Fruit fly (Drosophila melanogaster): ENCODE data around the gene CG13293.
A peak's percentile ranks its signal among the peaks of the same experiment; 100 is the strongest.

CG13293 gene

dm6 chr3L:6068178-6068577 lies 14.5 kb upstream of the CG13293 start (continued):
- no peak for TF ChIP-seq CG9817 (tag; optimal IDR thresholded peaks at IDR 0.05)
- no peak for TF ChIP-seq vnd (GFP tag; IDR thresholded peaks at IDR 0.05; ENCODE audit: partially characterized antibody)
- TF ChIP-seq her (GFP tag; optimal IDR thresholded peaks at IDR 0.05): no peak
- TF ChIP-seq Gug (GFP tag; IDR thresholded peaks at IDR 0.05): no peak
- TF ChIP-seq prd (optimal IDR thresholded peaks at IDR 0.05): no peak
- TF ChIP-seq prd (GFP tag; IDR thresholded peaks at IDR 0.05): 0 out of 3 replicates have a peak, but pooled peaks have one; percentile 18
- TF ChIP-seq CG14050 (GFP tag; IDR thresholded peaks at IDR 0.05): no peak
- no peak for TF ChIP-seq Chrac-16 (GFP tag; optimal IDR thresholded peaks at IDR 0.05)
- peak; percentile 22; the same call in 1 of the 2 replicates for TF ChIP-seq Drgx (GFP tag; IDR thresholded peaks at IDR 0.05)
- no peak for TF ChIP-seq CG7987 (GFP tag; optimal IDR thresholded peaks at IDR 0.05)
- no peak for TF ChIP-seq CG2116 (GFP tag; optimal IDR thresholded peaks at IDR 0.05)
- no peak for TF ChIP-seq CG18764 (GFP tag; optimal IDR thresholded peaks at IDR 0.05)
- no peak for TF ChIP-seq CG34224 (GFP tag; IDR thresholded peaks at IDR 0.05; ENCODE audit: partially characterized antibody)
- no peak for TF ChIP-seq corto (GFP tag; optimal IDR thresholded peaks at IDR 0.05)
- TF ChIP-seq psq (GFP tag; optimal IDR thresholded peaks at IDR 0.05): no peak
- TF ChIP-seq stwl (tag; optimal IDR thresholded peaks at IDR 0.05): no peak

- TF ChIP-seq Hr78 (GFP tag; optimal IDR thresholded peaks at IDR 0.05) (peak in 1 of 2 experiments; percentile 56), Fer1 (GFP tag; optimal IDR thresholded peaks at IDR 0.05) (no peak), CG8944 (GFP tag; optimal IDR thresholded peaks at IDR 0.05) (no peak), row (GFP tag; IDR thresholded peaks at IDR 0.05) (no peak), grn (GFP tag; optimal IDR thresholded peaks at IDR 0.05) (peak; percentile 73), repo (GFP tag; optimal IDR thresholded peaks at IDR 0.05) (no peak)
These were observed 12.6 kb upstream of the CG13293 start for dm6 chr3L:6070119-6070518.

dm6 chr3L:6071454-6072189 lies 11.1 kb upstream of the CG13293 start, which contains the start of gene CG6602:
TSS of gene CG6602 (plus strand) at chr3L:6072139.
- TF ChIP-seq CG32767 (GFP tag; IDR thresholded peaks at IDR 0.05) (no peak), CG13624 (GFP tag; optimal IDR thresholded peaks at IDR 0.05) (peak; percentile 14), dpn (GFP tag; optimal IDR thresholded peaks at IDR 0.05) (peak; percentile 32 to 76), MTF-1 (GFP tag; optimal IDR thresholded peaks at IDR 0.05; ENCODE audit: borderline replicate concordance) (peak; percentile 86), trem (tag; optimal IDR thresholded peaks at IDR 0.05) (peak; percentile 34), CG13296 (GFP tag; optimal IDR thresholded peaks at IDR 0.05) (peak; percentile 81), CG14710 (tag; optimal IDR thresholded peaks at IDR 0.05) (peak; percentile 75), CG15696 (tag; optimal IDR thresholded peaks at IDR 0.05) (peak; percentile 34), CG9215 (GFP tag; IDR thresholded peaks at IDR 0.05) (0 out of 2 replicates have a peak, but pooled peaks have one; percentile 25), CG17802 (tag; optimal IDR thresholded peaks at IDR 0.05) (peak; percentile 73), CG17328 (GFP tag; IDR thresholded peaks at IDR 0.05) (peak; percentile 81), CG10565 (GFP tag; optimal IDR thresholded peaks at IDR 0.05) (no peak), CG16779 (GFP tag; IDR thresholded peaks at IDR 0.05) (no peak), Sox102F (GFP tag; optimal IDR thresholded peaks at IDR 0.05) (peak; percentile 0), CG4707 (GFP tag; optimal IDR thresholded peaks at IDR 0.05) (peak; percentile 28), CG13775 (GFP tag; optimal IDR thresholded peaks at IDR 0.05) (peak; percentile 69), phol (tag; optimal IDR thresholded peaks at IDR 0.05) (peak; percentile 82), CG11696 (GFP tag; IDR thresholded peaks at IDR 0.05) (0 out of 2 replicates have a peak, but pooled peaks have one; percentile 49), usp (GFP tag; optimal IDR thresholded peaks at IDR 0.05) (no peak), zen (tag; optimal IDR thresholded peaks at IDR 0.05) (peak; percentile 71), CG4360 (GFP tag; IDR thresholded peaks at IDR 0.05) (no peak), CG5180 (GFP tag; optimal IDR thresholded peaks at IDR 0.05) (peak; percentile 6), pb (GFP tag; optimal IDR thresholded peaks at IDR 0.05) (peak; percentile 30), YL-1 (GFP tag; optimal IDR thresholded peaks at IDR 0.05) (peak; percentile 41), z (GFP tag; IDR thresholded peaks at IDR 0.05) (no peak), CG2120 (GFP tag; optimal IDR thresholded peaks at IDR 0.05) (peak; percentile 6)
